Worm (Caenorhabditis elegans): ENCODE data around the gene F56F10.1.

Gene F56F10.1

DNA sequence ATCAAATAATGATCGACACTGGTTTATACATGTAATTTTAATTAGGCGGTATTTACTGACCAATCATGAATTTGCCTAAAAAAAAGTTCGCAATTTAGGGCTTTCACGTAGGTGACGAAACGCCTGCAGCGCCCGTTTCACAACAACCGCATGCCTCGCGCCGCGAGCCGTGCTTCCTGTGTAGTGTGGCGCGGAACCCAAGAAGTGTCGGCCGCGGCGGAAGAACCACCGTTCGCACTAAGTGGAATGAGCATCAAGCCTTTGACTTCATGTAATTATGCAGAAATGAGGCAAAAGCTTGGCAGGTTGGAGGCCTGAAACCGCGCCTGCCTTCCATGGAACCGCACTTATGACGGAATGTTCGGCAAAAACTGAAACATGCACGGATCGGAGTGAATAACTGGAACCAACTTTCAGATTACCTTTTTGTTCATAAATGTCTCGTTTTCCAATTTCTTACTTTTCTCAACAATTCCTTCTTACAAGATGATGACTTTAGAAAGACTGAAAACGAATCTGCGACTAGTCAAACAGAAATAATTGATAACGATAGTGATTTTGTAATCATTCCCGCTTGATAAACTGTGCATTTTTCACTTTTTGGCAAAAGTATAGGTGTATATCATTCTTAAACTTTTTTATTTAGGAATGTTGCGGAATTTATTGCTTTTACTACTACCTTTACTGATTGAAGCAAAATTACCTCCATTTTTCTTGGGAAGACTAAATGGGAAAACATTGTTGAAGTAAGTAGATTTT, at the start of gene F56F10.1:
F56F10.1 (plus strand) TSS at position 647 of the 759 bp plus-strand sequence.
- TF ChIP-seq nfya-1 (tag; optimal IDR thresholded peaks at IDR 0.05; ENCODE audit: insufficient read depth) (no peak), snpc-4 (tag; optimal IDR thresholded peaks at IDR 0.05) (peak; percentile 53), elt-2 (tag; optimal IDR thresholded peaks at IDR 0.05) (peak; percentile 44), ceh-28 (tag; optimal IDR thresholded peaks at IDR 0.05) (no peak), unc-62 (GFP tag; optimal IDR thresholded peaks at IDR 0.05) (no peak), skn-1 (tag; optimal IDR thresholded peaks at IDR 0.05) (peak; percentile 47), nhr-25 (tag; optimal IDR thresholded peaks at IDR 0.05) (no peak), nhr-11 (tag; optimal IDR thresholded peaks at IDR 0.05) (no peak), nhr-28 (tag; optimal IDR thresholded peaks at IDR 0.05) (no peak), ZK546.5 (tag; optimal IDR thresholded peaks at IDR 0.05) (no peak), lin-15B (tag; optimal IDR thresholded peaks at IDR 0.05) (no peak), zag-1 (tag; optimal IDR thresholded peaks at IDR 0.05) (no peak), nhr-23 (tag; optimal IDR thresholded peaks at IDR 0.05) (no peak)

ce11 chrX:823736-824135, 48.7 kb upstream of the F56F10.1 start:
- TF ChIP-seq sea-2 (GFP tag; optimal IDR thresholded peaks at IDR 0.05) (no peak), jun-1 (tag; optimal IDR thresholded peaks at IDR 0.05) (peak; percentile 6), pha-4 (tag; optimal IDR thresholded peaks at IDR 0.05) (peak; percentile 53), pqm-1 (tag; optimal IDR thresholded peaks at IDR 0.05) (peak; percentile 86), elt-2 (tag; optimal IDR thresholded peaks at IDR 0.05) (peak; percentile 87)

DNA sequence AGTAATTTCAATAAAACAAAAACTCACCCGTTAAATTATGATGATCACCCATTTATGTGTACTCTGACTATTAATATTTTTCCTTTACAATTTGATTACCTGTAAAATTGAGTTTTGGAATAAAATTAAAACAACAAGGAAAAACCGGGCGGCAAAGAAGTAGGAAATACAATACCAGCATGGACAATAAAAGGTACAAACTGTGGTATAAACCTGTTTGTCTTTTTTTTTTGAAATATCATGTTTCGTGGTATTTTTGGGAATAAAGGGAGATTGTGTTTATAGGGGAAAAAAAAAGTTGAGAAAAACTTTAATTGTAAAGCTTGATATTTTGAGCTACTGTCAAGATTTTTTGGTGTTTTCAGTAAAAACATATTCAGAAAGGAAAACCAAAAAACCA, 47.0 kb upstream of the F56F10.1 start, which contains the start of gene daf-3:
daf-3 (minus strand) TSS at position 101 of the 400 bp plus-strand sequence.
- peak; percentile 9 for TF ChIP-seq pha-4 (tag; optimal IDR thresholded peaks at IDR 0.05)
- TF ChIP-seq mml-1 (tag; optimal IDR thresholded peaks at IDR 0.05), result no peak

DNA sequence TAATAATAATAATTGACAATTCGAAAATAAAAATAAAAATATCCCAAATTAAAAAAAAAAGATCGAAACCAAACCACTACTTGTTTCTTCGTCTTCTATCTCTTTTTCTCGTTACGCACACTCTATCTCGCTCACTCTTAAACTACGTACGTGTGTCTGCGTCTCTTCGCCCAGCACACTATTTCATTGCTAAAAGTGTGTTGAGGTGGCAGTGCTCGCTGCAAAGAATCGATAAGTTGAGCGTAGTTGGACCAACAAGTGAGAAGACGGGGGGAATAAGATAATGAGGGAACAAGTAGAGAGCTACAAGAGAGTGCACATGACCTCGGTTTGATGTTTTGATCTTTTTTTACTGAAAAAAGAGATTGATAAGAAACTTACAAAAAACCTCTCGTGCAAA, 46.5 kb upstream of the F56F10.1 start:
- TF ChIP-seq ztf-4 (tag; optimal IDR thresholded peaks at IDR 0.05), result no peak
- peak; percentile 67 for TF ChIP-seq hmg-11 (tag; optimal IDR thresholded peaks at IDR 0.05)
- peak; percentile 52 for TF ChIP-seq nfya-1 (tag; optimal IDR thresholded peaks at IDR 0.05; ENCODE audit: insufficient read depth)
- peak; percentile 51 for TF ChIP-seq lin-39 (tag; optimal IDR thresholded peaks at IDR 0.05)
- TF ChIP-seq nhr-28 (tag; optimal IDR thresholded peaks at IDR 0.05), result no peak
- no peak for TF ChIP-seq jun-1 (tag; optimal IDR thresholded peaks at IDR 0.05)
- TF ChIP-seq pha-4 (tag; optimal IDR thresholded peaks at IDR 0.05), result no peak
- no peak for TF ChIP-seq egl-27 (tag; optimal IDR thresholded peaks at IDR 0.05)
- no peak for TF ChIP-seq nhr-11 (tag; optimal IDR thresholded peaks at IDR 0.05)
- no peak for TF ChIP-seq ztf-11 (tag; optimal IDR thresholded peaks at IDR 0.05)
- TF ChIP-seq elt-2 (tag; optimal IDR thresholded peaks at IDR 0.05), result peak; percentile 45
- TF ChIP-seq nhr-76 (tag; optimal IDR thresholded peaks at IDR 0.05), result no peak
- no peak for TF ChIP-seq tbx-2 (tag; optimal IDR thresholded peaks at IDR 0.05)
- TF ChIP-seq sea-2 (GFP tag; optimal IDR thresholded peaks at IDR 0.05), result peak; percentile 61
- TF ChIP-seq eor-1 (tag; optimal IDR thresholded peaks at IDR 0.05), result no peak
- peak; percentile 74 for TF ChIP-seq ceh-28 (tag; optimal IDR thresholded peaks at IDR 0.05)

- no peak for TF ChIP-seq zag-1 (tag; optimal IDR thresholded peaks at IDR 0.05)
- peak; percentile 44 for TF ChIP-seq nhr-23 (tag; optimal IDR thresholded peaks at IDR 0.05)
- TF ChIP-seq elt-1 (tag; optimal IDR thresholded peaks at IDR 0.05), result peak; percentile 14
- TF ChIP-seq jun-1 (tag; optimal IDR thresholded peaks at IDR 0.05), result peak; percentile 46
- no peak for TF ChIP-seq nhr-67 (tag; optimal IDR thresholded peaks at IDR 0.05)
- peak; percentile 77 for TF ChIP-seq lin-39 (tag; optimal IDR thresholded peaks at IDR 0.05)
- no peak for TF ChIP-seq pqm-1 (tag; optimal IDR thresholded peaks at IDR 0.05)
- TF ChIP-seq egl-27 (tag; optimal IDR thresholded peaks at IDR 0.05), result no peak
- peak; percentile 18 for TF ChIP-seq nhr-25 (tag; optimal IDR thresholded peaks at IDR 0.05)
- peak; percentile 32 for TF ChIP-seq ceh-28 (tag; optimal IDR thresholded peaks at IDR 0.05)
- peak; percentile 92 for TF ChIP-seq hmg-11 (tag; optimal IDR thresholded peaks at IDR 0.05)
- TF ChIP-seq nfya-1 (tag; optimal IDR thresholded peaks at IDR 0.05; ENCODE audit: insufficient read depth), result peak; percentile 76
- TF ChIP-seq nhr-237 (tag; optimal IDR thresholded peaks at IDR 0.05), result no peak
- TF ChIP-seq daf-12 (tag; optimal IDR thresholded peaks at IDR 0.05), result peak; percentile 6
- no peak for TF ChIP-seq unc-62 (GFP tag; optimal IDR thresholded peaks at IDR 0.05)
- TF ChIP-seq nhr-76 (tag; optimal IDR thresholded peaks at IDR 0.05), result no peak
- peak; percentile 10 for TF ChIP-seq elt-2 (tag; optimal IDR thresholded peaks at IDR 0.05)
- TF ChIP-seq pha-4 (tag; optimal IDR thresholded peaks at IDR 0.05), result peak; percentile 79
- TF ChIP-seq fkh-2 (tag; optimal IDR thresholded peaks at IDR 0.05), result no peak
- TF ChIP-seq nhr-11 (tag; optimal IDR thresholded peaks at IDR 0.05), result peak; percentile 55
- no peak for TF ChIP-seq mdl-1 (tag; optimal IDR thresholded peaks at IDR 0.05)
- no peak for TF ChIP-seq ama-1 (optimal IDR thresholded peaks at IDR 0.05)
- TF ChIP-seq tbx-2 (tag; optimal IDR thresholded peaks at IDR 0.05), result no peak
- no peak for TF ChIP-seq fos-1 (tag; optimal IDR thresholded peaks at IDR 0.05)
- peak; percentile 43 for TF ChIP-seq lin-15B (tag; optimal IDR thresholded peaks at IDR 0.05)
- peak; percentile 1 for TF ChIP-seq lsy-12 (tag; optimal IDR thresholded peaks at IDR 0.05)
- TF ChIP-seq elt-3 (tag; optimal IDR thresholded peaks at IDR 0.05), result no peak
- no peak for TF ChIP-seq nhr-28 (tag; optimal IDR thresholded peaks at IDR 0.05)
- peak; percentile 60 for TF ChIP-seq egl-5 (tag; optimal IDR thresholded peaks at IDR 0.05)
- no peak for TF ChIP-seq aly-2 (tag; optimal IDR thresholded peaks at IDR 0.05)
- TF ChIP-seq ceh-82 (tag; optimal IDR thresholded peaks at IDR 0.05), result no peak
- no peak for TF ChIP-seq ztf-11 (tag; optimal IDR thresholded peaks at IDR 0.05)
- TF ChIP-seq R02D3.7 (tag; optimal IDR thresholded peaks at IDR 0.05), result no peak
These were observed 44.9 kb upstream of the F56F10.1 start for ce11 chrX:827502-827901.
